Worm (Caenorhabditis elegans) whole organism, L2 larva: ENCODE data around the gene C12D8.9.

ENCODE experiments used
- C34F6.9 ChIP-seq: fragments of 150-350 bp; optimal IDR thresholded peaks from 2 replicates; lab custom pipeline; 2014; ENCODE audit warnings: missing biosample characterization, missing genetic modification characterization
- F13H6.1 ChIP-seq: sonication (generic microtip); optimal IDR thresholded peaks from 2 replicates; lab custom pipeline; 2016; ENCODE audit warnings: missing genetic modification characterization, missing compliant biosample characterization
- alr-1 ChIP-seq: fragments of 150-350 bp; optimal IDR thresholded peaks from 2 replicates; lab custom pipeline; 2014; ENCODE audit warnings: missing biosample characterization, missing genetic modification characterization
- aly-2 ChIP-seq: fragments of 150-350 bp; optimal IDR thresholded peaks from 2 replicates; lab custom pipeline; 2014; ENCODE audit warnings: missing biosample characterization, missing genetic modification characterization
- ama-1 ChIP-seq: fragments of 150-350 bp; optimal IDR thresholded peaks from 2 replicates; lab custom pipeline; 2018; ENCODE audit warnings: inconsistent platforms
- blmp-1 ChIP-seq: sonication (generic microtip); optimal IDR thresholded peaks from 2 replicates; lab custom pipeline; 2017; ENCODE audit warnings: missing genetic modification characterization, mild to moderate bottlenecking, missing compliant biosample characterization, antibody characterized with exemption, moderate library complexity; ENCODE audit not compliant: insufficient read depth
- ceh-16 ChIP-seq: fragments of 150-350 bp; optimal IDR thresholded peaks from 2 replicates; lab custom pipeline; 2014; ENCODE audit warnings: missing biosample characterization, missing genetic modification characterization
- crh-2 ChIP-seq: sonication (generic microtip); optimal IDR thresholded peaks from 2 replicates; lab custom pipeline; 2017; ENCODE audit warnings: missing biosample characterization, missing genetic modification characterization
- dmd-4 ChIP-seq: sonication (generic microtip); optimal IDR thresholded peaks from 2 replicates; lab custom pipeline; 2017; ENCODE audit warnings: missing biosample characterization, missing genetic modification characterization
- egl-27 ChIP-seq: sonication (generic microtip); optimal IDR thresholded peaks from 3 replicates; lab custom pipeline; 2017; ENCODE audit warnings: missing biosample characterization, missing genetic modification reagents, missing genetic modification characterization
- elt-1 ChIP-seq: fragments of 150-350 bp; optimal IDR thresholded peaks from 2 replicates; lab custom pipeline; 2014; ENCODE audit warnings: missing biosample characterization, missing genetic modification characterization
- elt-3 ChIP-seq: sonication (generic microtip); optimal IDR thresholded peaks from 2 replicates; lab custom pipeline; 2017; ENCODE audit warnings: missing biosample characterization, missing genetic modification characterization
- fos-1 ChIP-seq: fragments of 150-350 bp; optimal IDR thresholded peaks from 2 replicates; lab custom pipeline; 2014; ENCODE audit warnings: missing biosample characterization, missing genetic modification characterization
- gmeb-1 ChIP-seq: fragments of 150-350 bp; optimal IDR thresholded peaks from 2 replicates; lab custom pipeline; 2014; ENCODE audit warnings: missing biosample characterization, missing genetic modification characterization
- lin-11 ChIP-seq: fragments of 150-350 bp; sonication (generic microtip); optimal IDR thresholded peaks from 2 replicates; lab custom pipeline; 2014; ENCODE audit warnings: missing biosample characterization, missing genetic modification characterization, inconsistent platforms, mixed read lengths
- lin-13 ChIP-seq: fragments of 150-350 bp; optimal IDR thresholded peaks from 2 replicates; lab custom pipeline; 2014; ENCODE audit warnings: missing biosample characterization, missing genetic modification reagents, missing genetic modification characterization
- lin-39 ChIP-seq: fragments of 150-350 bp; optimal IDR thresholded peaks from 2 replicates; lab custom pipeline; 2014; ENCODE audit warnings: missing biosample characterization, missing genetic modification reagents, missing genetic modification characterization
- lsy-2 ChIP-seq, 2 experiments: fragments of 150-350 bp in 1 of 2; sonication (generic microtip) in 1 of 2; optimal IDR thresholded peaks; 2 replicates each; lab custom pipeline; 2014 to 2017; ENCODE audit warnings: missing biosample characterization in 2 of 2, missing genetic modification characterization in 2 of 2
- mbf-1 ChIP-seq: sonication (generic microtip); optimal IDR thresholded peaks from 2 replicates; lab custom pipeline; 2017; ENCODE audit warnings: missing biosample characterization, missing genetic modification characterization
- mdl-1 ChIP-seq, 2 experiments: fragments of 150-350 bp in 1 of 2; sonication (generic microtip) in 1 of 2; optimal IDR thresholded peaks; 2 replicates each; lab custom pipeline; 2017; ENCODE audit warnings: missing biosample characterization in 2 of 2, missing genetic modification characterization in 2 of 2
- nhr-10 ChIP-seq: sonication (generic microtip); optimal IDR thresholded peaks from 2 replicates; lab custom pipeline; 2017; ENCODE audit warnings: missing biosample characterization, missing genetic modification characterization
- nhr-129 ChIP-seq: fragments of 150-350 bp; optimal IDR thresholded peaks from 2 replicates; lab custom pipeline; 2014; ENCODE audit warnings: missing biosample characterization, missing genetic modification characterization
- nhr-21 ChIP-seq: fragments of 150-350 bp; optimal IDR thresholded peaks from 2 replicates; lab custom pipeline; 2014; ENCODE audit warnings: missing biosample characterization, missing genetic modification characterization
- nhr-23 ChIP-seq: fragments of 150-350 bp; optimal IDR thresholded peaks from 2 replicates; lab custom pipeline; 2014; ENCODE audit warnings: missing biosample characterization, missing genetic modification reagents, missing genetic modification characterization
- nhr-237 ChIP-seq: fragments of 150-350 bp; optimal IDR thresholded peaks from 2 replicates; lab custom pipeline; 2014; ENCODE audit warnings: missing biosample characterization, missing genetic modification characterization
- nhr-25 ChIP-seq: fragments of 150-350 bp; sonication (generic microtip); optimal IDR thresholded peaks from 3 replicates; lab custom pipeline; 2014; ENCODE audit warnings: missing biosample characterization, missing genetic modification characterization
- nhr-77 ChIP-seq: fragments of 150-350 bp; optimal IDR thresholded peaks from 2 replicates; lab custom pipeline; 2014; ENCODE audit warnings: missing biosample characterization, missing genetic modification characterization
- peb-1 ChIP-seq: fragments of 150-350 bp; optimal IDR thresholded peaks from 2 replicates; lab custom pipeline; 2014; ENCODE audit warnings: missing biosample characterization, missing genetic modification characterization
- skn-1 ChIP-seq: sonication (generic microtip); optimal IDR thresholded peaks from 2 replicates; lab custom pipeline; 2017; ENCODE audit warnings: missing biosample characterization, missing genetic modification characterization
- snpc-4 ChIP-seq: fragments of 150-350 bp; optimal IDR thresholded peaks from 2 replicates; lab custom pipeline; 2014; ENCODE audit warnings: missing biosample characterization, missing genetic modification characterization
- unc-39 ChIP-seq: fragments of 150-350 bp; optimal IDR thresholded peaks from 2 replicates; lab custom pipeline; 2014; ENCODE audit warnings: missing biosample characterization, missing genetic modification characterization
- unc-55 ChIP-seq: fragments of 150-350 bp; sonication (generic microtip); optimal IDR thresholded peaks from 3 replicates; lab custom pipeline; 2014; ENCODE audit warnings: missing biosample characterization, missing genetic modification reagents, missing genetic modification characterization
- zag-1 ChIP-seq: fragments of 150-350 bp; optimal IDR thresholded peaks from 2 replicates; lab custom pipeline; 2014; ENCODE audit warnings: missing biosample characterization, missing genetic modification characterization
- ztf-1 ChIP-seq: fragments of 200-800 bp; sonication (Bioruptor generic); conservative IDR thresholded peaks from 2 replicates; pipeline ENCODE4 v1.3.6; 2022; ENCODE audit warnings: missing genetic modification characterization, missing compliant biosample characterization
- ztf-11 ChIP-seq: sonication (generic microtip); optimal IDR thresholded peaks from 2 replicates; lab custom pipeline; 2017; ENCODE audit warnings: missing biosample characterization, missing genetic modification characterization
- ztf-4 ChIP-seq: fragments of 150-350 bp; optimal IDR thresholded peaks from 2 replicates; lab custom pipeline; 2014; ENCODE audit warnings: missing biosample characterization, missing genetic modification characterization

Gene C12D8.9

DNA sequence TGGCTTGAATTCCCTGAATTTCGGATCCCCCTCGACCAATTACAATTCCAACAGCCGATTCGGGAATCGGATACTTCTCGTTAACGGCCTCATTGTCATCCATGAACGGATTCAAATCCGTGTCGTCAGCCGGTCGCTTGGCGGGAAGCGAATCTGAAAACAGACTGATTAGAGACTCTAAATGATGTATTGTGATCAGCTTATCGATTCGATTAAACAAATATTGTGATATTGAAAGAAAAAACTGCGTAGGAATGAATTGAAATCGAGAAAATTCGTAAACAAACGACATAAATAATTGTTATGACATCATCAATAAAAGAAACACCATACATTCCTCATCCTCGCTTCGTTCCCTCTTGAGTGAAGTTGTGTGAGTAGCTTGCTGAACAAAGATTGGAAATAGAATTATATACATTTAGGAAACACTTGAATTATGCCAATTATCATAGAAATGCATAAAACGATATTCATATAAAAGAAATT, 5.0 kb downstream of the C12D8.9 start:
- TF ChIP-seq mbf-1 (tag; lab: Kevin White, UChicago) (no peak), fos-1 (tag; lab: Kevin White, UChicago) (no peak), C34F6.9 (tag; lab: Kevin White, UChicago) (no peak), elt-1 (tag; lab: Kevin White, UChicago) (no peak), nhr-77 (tag; lab: Kevin White, UChicago) (no peak), peb-1 (tag; lab: Kevin White, UChicago) (no peak), lin-39 (tag; lab: Kevin White, UChicago) (no peak), nhr-21 (tag; lab: Kevin White, UChicago) (no peak), lin-11 (no peak), snpc-4 (tag; lab: Kevin White, UChicago) (no peak), blmp-1 (no peak), zag-1 (tag; lab: Kevin White, UChicago) (no peak), ztf-11 (no peak), lin-13 (GFP tag; lab: Kevin White, UChicago) (no peak), dmd-4 (tag; lab: Kevin White, UChicago) (no peak), nhr-129 (no peak), nhr-23 (tag; lab: Kevin White, UChicago) (no peak), nhr-25 (tag; lab: Kevin White, UChicago) (no peak), gmeb-1 (tag; lab: Kevin White, UChicago) (no peak)

DNA sequence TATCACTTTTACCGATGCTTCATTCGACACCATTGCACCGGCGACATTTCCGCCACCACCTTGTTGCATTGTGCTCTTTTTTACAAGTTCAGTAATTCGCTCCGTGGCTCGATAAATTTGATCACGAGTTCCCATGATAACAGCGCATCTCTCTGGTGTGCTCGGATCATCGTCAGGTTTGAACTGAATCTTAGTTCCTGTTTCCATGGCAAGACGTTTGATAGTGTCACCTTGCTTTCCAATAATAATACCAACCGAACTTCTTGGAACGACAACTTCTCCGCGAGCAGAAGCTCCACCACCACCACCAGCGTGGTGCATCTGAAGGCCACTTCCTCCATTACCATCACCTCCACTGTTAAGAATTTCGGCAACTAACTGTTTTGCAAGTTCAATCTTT, 5.8 kb downstream of the C12D8.9 start:
- TF ChIP-seq zag-1 (tag; lab: Kevin White, UChicago) (no peak), unc-39 (tag; lab: Kevin White, UChicago) (no peak), ceh-16 (no peak), aly-2 (tag; lab: Kevin White, UChicago) (no peak), crh-2 (tag; lab: Kevin White, UChicago) (no peak), nhr-237 (tag; lab: Kevin White, UChicago) (no peak), nhr-21 (tag; lab: Kevin White, UChicago) (no peak), mbf-1 (tag; lab: Kevin White, UChicago) (no peak), ama-1 (no peak), elt-3 (no peak), F13H6.1 (tag; lab: Kevin White, UChicago) (no peak)

DNA sequence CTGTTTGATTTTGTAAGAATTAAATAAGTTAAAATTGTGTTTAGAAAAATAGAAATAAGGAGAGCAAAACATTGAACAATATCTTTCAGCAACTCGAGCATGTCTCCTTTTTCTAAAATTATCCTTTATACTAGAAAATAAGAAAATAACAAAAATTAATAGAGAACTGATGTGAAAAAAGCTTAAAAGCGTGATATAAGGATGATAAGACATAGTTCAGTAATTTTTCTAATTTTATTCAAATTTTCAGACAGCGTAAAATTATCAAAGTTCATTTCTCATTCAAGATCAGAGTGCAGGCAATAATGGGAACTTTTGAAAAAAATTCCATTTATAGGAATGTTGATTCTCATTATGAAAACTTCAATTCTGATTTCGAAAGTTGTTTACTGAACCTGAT, 9.7 kb downstream of the C12D8.9 start, which contains the start of gene str-182:
Gene str-182, minus strand, starts transcription at position 101 of the 400 bp plus-strand sequence.
- TF ChIP-seq C34F6.9 (tag; lab: Kevin White, UChicago): no peak
- TF ChIP-seq blmp-1: no peak
- TF ChIP-seq zag-1 (tag; lab: Kevin White, UChicago): no peak
- no peak for TF ChIP-seq F13H6.1 (tag; lab: Kevin White, UChicago)
- TF ChIP-seq ama-1: no peak

DNA sequence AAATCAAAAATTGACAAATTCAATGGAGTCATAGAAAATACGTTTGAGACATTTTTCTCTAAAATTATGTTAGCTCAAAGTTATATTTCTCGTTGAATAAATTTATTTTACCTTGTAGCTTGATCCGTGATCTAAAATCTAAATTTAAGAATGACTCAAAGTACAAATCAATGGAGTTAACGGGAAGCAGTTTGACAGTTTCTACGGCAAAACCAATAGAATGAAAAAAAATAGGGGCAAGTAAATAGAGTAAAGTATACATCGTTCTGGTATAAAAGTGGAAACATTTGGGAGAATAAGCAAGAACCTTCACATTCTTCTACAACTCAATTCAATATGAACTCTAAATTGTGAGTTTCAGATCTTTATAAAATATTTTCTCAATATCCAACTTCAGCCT, 12.1 kb downstream of the C12D8.9 start, which contains the start of gene fipr-6:
Gene fipr-6, plus strand, starts transcription at position 301 of the 400 bp plus-strand sequence.
- TF ChIP-seq blmp-1 (no peak), snpc-4 (tag; lab: Kevin White, UChicago) (no peak), unc-55 (GFP tag; lab: Kevin White, UChicago) (no peak), elt-1 (tag; lab: Kevin White, UChicago) (no peak), mdl-1 (tag; optimal IDR thresholded peaks at IDR 0.05; lab: Kevin White, UChicago) (no peak), skn-1 (tag; lab: Kevin White, UChicago) (no peak), F13H6.1 (tag; lab: Kevin White, UChicago) (no peak), egl-27 (tag; lab: Kevin White, UChicago) (no peak), ztf-1 (no peak), C34F6.9 (tag; lab: Kevin White, UChicago) (no peak), nhr-25 (tag; lab: Kevin White, UChicago) (no peak), ztf-4 (no peak)

DNA sequence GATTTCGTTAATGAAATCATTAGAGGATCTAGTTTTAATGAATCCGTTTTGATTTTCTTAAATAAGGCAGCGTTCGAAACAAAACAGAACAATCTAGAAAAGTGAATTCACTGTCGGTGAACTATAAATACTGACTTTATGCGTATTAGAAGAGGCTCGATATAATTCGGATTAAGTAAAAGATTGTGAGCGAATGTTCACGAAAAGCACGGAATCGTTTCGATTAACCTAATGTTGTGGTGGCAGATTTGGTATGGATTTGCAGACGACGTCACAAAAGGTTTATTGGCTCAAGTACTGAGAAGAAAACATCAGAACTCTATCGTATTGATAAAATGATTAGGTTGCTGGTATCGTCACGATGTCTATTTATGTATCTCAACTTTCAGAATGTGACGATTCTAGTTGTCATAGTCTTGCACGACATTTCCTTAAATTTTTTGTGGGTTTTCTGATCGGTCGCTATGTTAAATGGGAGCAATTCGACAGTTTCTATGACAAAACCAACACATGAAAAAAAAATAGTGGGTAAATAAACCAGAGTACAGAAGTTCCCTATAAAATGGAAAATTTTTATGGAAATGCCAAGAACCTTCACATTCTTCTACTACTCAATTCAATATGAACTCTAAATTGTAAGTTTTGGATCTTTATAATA, 13.7 kb downstream of the C12D8.9 start, which contains the start of the genes pyt-1 and fipr-7:
Gene pyt-1, minus strand, starts transcription at position 101 of the 658 bp plus-strand sequence.
Gene fipr-7, plus strand, starts transcription at position 608 of the 658 bp plus-strand sequence.
- TF ChIP-seq ama-1: no peak
- TF ChIP-seq alr-1 (tag; lab: Kevin White, UChicago): no peak
- no peak for TF ChIP-seq nhr-10 (tag; lab: Kevin White, UChicago)
- TF ChIP-seq dmd-4 (tag; lab: Kevin White, UChicago): no peak
- TF ChIP-seq nhr-237 (tag; lab: Kevin White, UChicago): no peak
- TF ChIP-seq egl-27 (tag; lab: Kevin White, UChicago): no peak
- no peak for TF ChIP-seq unc-55 (GFP tag; lab: Kevin White, UChicago)
- TF ChIP-seq lsy-2 (tag; optimal IDR thresholded peaks at IDR 0.05; lab: Kevin White, UChicago): no peak
- no peak for TF ChIP-seq skn-1 (tag; lab: Kevin White, UChicago)
- TF ChIP-seq, all 48 proteins: peak for 0
